Worm (Caenorhabditis elegans) whole organism, young adult: ENCODE results near the gene Y66D12A.19.
A peak's percentile ranks its signal among the peaks of the same experiment; 100 is the strongest.

Experiments
- B0261.1 ChIP-seq: sonication (generic microtip); optimal IDR thresholded peaks from 2 replicates; lab custom pipeline; 2016; ENCODE audit warnings: mild to moderate bottlenecking, missing genetic modification characterization, moderate library complexity, missing compliant biosample characterization
- C06A6.2 ChIP-seq: fragments of 200-800 bp; sonication (Bioruptor generic); conservative IDR thresholded peaks from 2 replicates; pipeline ENCODE4 v1.3.6; 2022; ENCODE audit warnings: missing genetic modification characterization, missing compliant biosample characterization
- C17E4.6 ChIP-seq: fragments of 200-800 bp; sonication (Bioruptor generic); IDR thresholded peaks from 2 replicates; pipeline ENCODE4 v1.3.6; 2022; ENCODE audit warnings: missing genetic modification reagents, missing genetic modification characterization, missing compliant biosample characterization
- F22D6.2 ChIP-seq: sonication (generic microtip); optimal IDR thresholded peaks from 2 replicates; lab custom pipeline; 2016; ENCODE audit warnings: mild to moderate bottlenecking, missing genetic modification characterization, missing compliant biosample characterization
- F33H1.4 ChIP-seq: fragments of 200-800 bp; sonication (Bioruptor generic); IDR thresholded peaks from 2 replicates; pipeline ENCODE4 v1.3.6; 2022; ENCODE audit warnings: missing genetic modification reagents, missing genetic modification characterization, missing compliant biosample characterization
- F37B4.10 ChIP-seq: fragments of 200-800 bp; sonication (Bioruptor generic); IDR thresholded peaks from 2 replicates; pipeline ENCODE4 v1.3.6; 2022; ENCODE audit warnings: missing genetic modification characterization, missing compliant biosample characterization
- F39B2.1 ChIP-seq: fragments of 200-800 bp; sonication (Bioruptor generic); IDR thresholded peaks from 2 replicates; pipeline ENCODE4 v1.3.6; 2022; ENCODE audit warnings: missing genetic modification reagents, missing genetic modification characterization, missing compliant biosample characterization
- F55B11.4 ChIP-seq: sonication (generic microtip); optimal IDR thresholded peaks from 2 replicates; lab custom pipeline; 2016; ENCODE audit warnings: missing compliant biosample characterization, missing genetic modification characterization, borderline replicate concordance; ENCODE audit not compliant: insufficient read depth
- F57A8.1 ChIP-seq: fragments of 200-800 bp; sonication (Bioruptor generic); optimal IDR thresholded peaks from 2 replicates; lab custom pipeline; 2018; ENCODE audit warnings: mild to moderate bottlenecking, missing genetic modification characterization, moderate library complexity, missing compliant biosample characterization
- F57C9.4 ChIP-seq: sonication (generic microtip); optimal IDR thresholded peaks from 2 replicates; lab custom pipeline; 2017; ENCODE audit warnings: mild to moderate bottlenecking, missing genetic modification characterization, missing compliant biosample characterization
- T26A5.8 ChIP-seq: sonication (generic microtip); optimal IDR thresholded peaks from 2 replicates; lab custom pipeline; 2016; ENCODE audit warnings: missing genetic modification characterization, missing compliant biosample characterization
- aptf-2 ChIP-seq: fragments of 200-800 bp; sonication (Bioruptor generic); conservative IDR thresholded peaks from 2 replicates; pipeline ENCODE4 v1.3.6; 2022; ENCODE audit warnings: missing genetic modification reagents, missing genetic modification characterization, missing compliant biosample characterization
- aptf-3 ChIP-seq: fragments of 200-800 bp; sonication (Bioruptor generic); IDR thresholded peaks from 2 replicates; pipeline ENCODE4 v1.3.6; 2022; ENCODE audit warnings: missing genetic modification characterization, missing compliant biosample characterization
- athp-1 ChIP-seq: sonication (generic microtip); optimal IDR thresholded peaks from 2 replicates; lab custom pipeline; 2017; ENCODE audit warnings: mild to moderate bottlenecking, missing genetic modification characterization, missing compliant biosample characterization
- attf-5 ChIP-seq: fragments of 200-800 bp; sonication (Bioruptor generic); optimal IDR thresholded peaks from 2 replicates; lab custom pipeline; 2018; ENCODE audit warnings: mild to moderate bottlenecking, missing genetic modification characterization, missing compliant biosample characterization
- ceh-40 ChIP-seq: fragments of 200-800 bp; sonication (Bioruptor generic); IDR thresholded peaks from 2 replicates; pipeline ENCODE4 v1.3.6; 2022; ENCODE audit warnings: missing genetic modification characterization, missing compliant biosample characterization
- ceh-79 ChIP-seq: sonication (generic microtip); optimal IDR thresholded peaks from 2 replicates; lab custom pipeline; 2017; ENCODE audit warnings: mild to moderate bottlenecking, missing genetic modification characterization, missing compliant biosample characterization
- chd-7 ChIP-seq: sonication (generic microtip); optimal IDR thresholded peaks from 2 replicates; lab custom pipeline; 2016; ENCODE audit warnings: mild to moderate bottlenecking, missing genetic modification characterization, moderate library complexity, missing compliant biosample characterization
- dpl-1 ChIP-seq: fragments of 150-350 bp; optimal IDR thresholded peaks from 2 replicates; lab custom pipeline; 2014; ENCODE audit warnings: missing biosample characterization, missing genetic modification reagents, missing genetic modification characterization
- efl-1 ChIP-seq: fragments of 150-350 bp; optimal IDR thresholded peaks from 2 replicates; lab custom pipeline; 2014; ENCODE audit warnings: missing biosample characterization, missing genetic modification reagents, missing genetic modification characterization
- egrh-3 ChIP-seq: fragments of 200-800 bp; sonication (Bioruptor generic); IDR thresholded peaks from 2 replicates; pipeline ENCODE4 v1.3.6; 2022; ENCODE audit warnings: missing genetic modification reagents, missing genetic modification characterization, missing compliant biosample characterization
- ekl-4 ChIP-seq: fragments of 200-800 bp; sonication (Bioruptor generic); IDR thresholded peaks from 2 replicates; pipeline ENCODE4 v1.3.6; 2022; ENCODE audit warnings: missing genetic modification reagents, missing genetic modification characterization, missing compliant biosample characterization
- him-1 ChIP-seq: sonication (generic microtip); optimal IDR thresholded peaks from 2 replicates; lab custom pipeline; 2016; ENCODE audit warnings: missing genotype, missing genetic modification reagents, missing genetic modification characterization, missing compliant biosample characterization
- hmg-1.2 ChIP-seq: fragments of 200-800 bp; sonication (Bioruptor generic); IDR thresholded peaks from 2 replicates; pipeline ENCODE4 v1.3.6; 2022; ENCODE audit warnings: missing genetic modification reagents, missing genetic modification characterization, missing compliant biosample characterization
- hmg-20 ChIP-seq: fragments of 200-800 bp; sonication (Bioruptor generic); IDR thresholded peaks from 2 replicates; pipeline ENCODE4 v1.3.6; 2022; ENCODE audit warnings: missing genetic modification reagents, missing genetic modification characterization, missing compliant biosample characterization
- let-526 ChIP-seq: fragments of 200-800 bp; sonication (Bioruptor generic); IDR thresholded peaks from 2 replicates; pipeline ENCODE4 v1.3.6; 2022; ENCODE audit warnings: missing genetic modification reagents, missing genetic modification characterization, missing compliant biosample characterization
- let-607 ChIP-seq, 2 experiments: fragments of 200-800 bp in 1 of 2; sonication (Bioruptor generic) in 1 of 2; sonication (generic microtip) in 1 of 2; optimal IDR thresholded peaks; 2 replicates each; lab custom pipeline; 2016 to 2018; ENCODE audit warnings: mild to moderate bottlenecking in 2 of 2, missing compliant biosample characterization in 2 of 2, missing genetic modification characterization in 2 of 2, moderate library complexity in 2 of 2, missing genotype in 1 of 2
- lin-26 ChIP-seq: fragments of 200-800 bp; sonication (Bioruptor generic); IDR thresholded peaks from 2 replicates; pipeline ENCODE4 v1.3.6; 2022; ENCODE audit warnings: missing genetic modification reagents, missing genetic modification characterization, missing compliant biosample characterization
- lin-35 ChIP-seq, 3 experiments: fragments of 150-350 bp in 2 of 3; sonication (generic microtip) in 1 of 3; optimal IDR thresholded peaks; 2 replicates each; lab custom pipeline; 2014 to 2018; ENCODE audit warnings: missing biosample characterization in 3 of 3, missing genetic modification characterization in 3 of 3, missing genetic modification reagents in 3 of 3
- lir-1 ChIP-seq: fragments of 200-800 bp; sonication (Bioruptor generic); conservative IDR thresholded peaks from 2 replicates; pipeline ENCODE4 v1.3.6; 2022; ENCODE audit warnings: missing genetic modification reagents, missing genetic modification characterization, missing compliant biosample characterization
- lsy-27 ChIP-seq: sonication (generic microtip); optimal IDR thresholded peaks from 2 replicates; lab custom pipeline; 2017; ENCODE audit warnings: missing genetic modification characterization, mild to moderate bottlenecking, missing compliant biosample characterization, antibody characterized with exemption, missing genotype, borderline replicate concordance; ENCODE audit not compliant: insufficient read depth
- madf-10 ChIP-seq: sonication (generic microtip); optimal IDR thresholded peaks from 2 replicates; lab custom pipeline; 2016; ENCODE audit warnings: mild to moderate bottlenecking, missing genetic modification characterization, missing compliant biosample characterization
- madf-6 ChIP-seq: fragments of 200-800 bp; sonication (Bioruptor generic); IDR thresholded peaks from 2 replicates; pipeline ENCODE4 v1.3.6; 2022; ENCODE audit warnings: missing genetic modification reagents, missing genetic modification characterization, missing compliant biosample characterization
- madf-8 ChIP-seq: fragments of 200-800 bp; sonication (Bioruptor generic); conservative IDR thresholded peaks from 2 replicates; pipeline ENCODE4 v1.3.6; 2022; ENCODE audit warnings: missing genetic modification reagents, missing genetic modification characterization, missing compliant biosample characterization
- mxl-1 ChIP-seq: sonication (generic microtip); optimal IDR thresholded peaks from 2 replicates; lab custom pipeline; 2016; ENCODE audit warnings: missing genetic modification characterization, missing compliant biosample characterization
- nfya-2 ChIP-seq: fragments of 200-800 bp; sonication (Bioruptor generic); IDR thresholded peaks from 2 replicates; pipeline ENCODE4 v1.3.6; 2022; ENCODE audit warnings: missing genetic modification reagents, missing genetic modification characterization, missing compliant biosample characterization
- nhr-120 ChIP-seq: fragments of 200-800 bp; sonication (Bioruptor generic); IDR thresholded peaks from 2 replicates; pipeline ENCODE4 v1.3.6; 2022; ENCODE audit warnings: missing genetic modification characterization, missing compliant biosample characterization
- nhr-179 ChIP-seq: sonication (generic microtip); optimal IDR thresholded peaks from 2 replicates; lab custom pipeline; 2016; ENCODE audit warnings: mild to moderate bottlenecking, missing genetic modification characterization, missing compliant biosample characterization
- pbrm-1 ChIP-seq: fragments of 200-800 bp; sonication (Bioruptor generic); IDR thresholded peaks from 2 replicates; pipeline ENCODE4 v1.3.6; 2022; ENCODE audit warnings: missing genetic modification reagents, missing genetic modification characterization, missing compliant biosample characterization
- pha-4 ChIP-seq: fragments of 150-350 bp; sonication (generic microtip); optimal IDR thresholded peaks from 2 replicates; lab custom pipeline; 2014; ENCODE audit warnings: missing biosample characterization, missing genetic modification reagents, missing genetic modification characterization
- rcor-1 ChIP-seq: fragments of 200-800 bp; sonication (Bioruptor generic); IDR thresholded peaks from 2 replicates; pipeline ENCODE4 v1.3.6; 2022; ENCODE audit warnings: missing genetic modification reagents, missing genetic modification characterization, missing compliant biosample characterization
- snpc-1.3 ChIP-seq: sonication (generic microtip); optimal IDR thresholded peaks from 2 replicates; lab custom pipeline; 2017; ENCODE audit warnings: missing genetic modification characterization, mild to moderate bottlenecking, missing compliant biosample characterization, antibody characterized with exemption, moderate library complexity, missing genotype, missing genetic modification reagents; ENCODE audit not compliant: insufficient read depth
- snpc-4 ChIP-seq, 5 experiments: fragments of 150-350 bp in 1 of 5; sonication (generic microtip) in 4 of 5; optimal IDR thresholded peaks; 2 replicates each; lab custom pipeline; 2014 to 2018; ENCODE audit warnings: missing genetic modification characterization in 5 of 5, missing biosample characterization in 3 of 5, antibody characterized with exemption in 2 of 5, mild to moderate bottlenecking in 2 of 5, missing compliant biosample characterization in 2 of 5, missing genotype in 2 of 5, moderate library complexity in 2 of 5, missing genetic modification reagents in 1 of 5
- somi-1 ChIP-seq: fragments of 200-800 bp; sonication (Bioruptor generic); optimal IDR thresholded peaks from 2 replicates; lab custom pipeline; 2018; ENCODE audit warnings: mild to moderate bottlenecking, missing genetic modification characterization, missing compliant biosample characterization
- tbp1 ChIP-seq: fragments of 200-800 bp; sonication (Bioruptor generic); optimal IDR thresholded peaks from 2 replicates; lab custom pipeline; 2018; ENCODE audit warnings: mild to moderate bottlenecking, missing genetic modification characterization, missing compliant biosample characterization
- tbx-9 ChIP-seq: sonication (generic microtip); optimal IDR thresholded peaks from 2 replicates; lab custom pipeline; 2016; ENCODE audit warnings: borderline replicate concordance, missing genetic modification characterization, inconsistent platforms, missing compliant biosample characterization
- ztf-28 ChIP-seq: fragments of 200-800 bp; sonication (Bioruptor generic); IDR thresholded peaks from 2 replicates; pipeline ENCODE4 v1.3.6; 2022; ENCODE audit warnings: missing genetic modification reagents, missing genetic modification characterization, missing compliant biosample characterization
- ztf-6 ChIP-seq: fragments of 200-800 bp; sonication (Bioruptor generic); IDR thresholded peaks from 2 replicates; pipeline ENCODE4 v1.3.6; 2022; ENCODE audit warnings: missing genetic modification reagents, missing genetic modification characterization, missing compliant biosample characterization

Y66D12A.19 gene

ce11 chrIII:11554701-11555111 is 45.8 kb downstream of the Y66D12A.19 start (continued):
- TF ChIP-seq ztf-6 (GFP tag; lab: Robert Waterston, UW) (no peak), efl-1 (GFP tag; lab: Kevin White, UChicago) (no peak), F57A8.1 (GFP tag; lab: Kevin White, UChicago) (no peak), nhr-120 (no peak), attf-5 (GFP tag; lab: Kevin White, UChicago) (peak; percentile 6), aptf-2 (GFP tag; lab: Robert Waterston, UW) (no peak), let-607 (tag; optimal IDR thresholded peaks at IDR 0.05; lab: Kevin White, UChicago) (no peak), let-526 (GFP tag; lab: Robert Waterston, UW) (no peak), dpl-1 (no peak), T26A5.8 (tag; lab: Kevin White, UChicago) (no peak), him-1 (tag; lab: Kevin White, UChicago) (peak; percentile 82), lsy-27 (tag; lab: Kevin White, UChicago) (no peak), hmg-1.2 (GFP tag; lab: Robert Waterston, UW) (peak; percentile 96), mxl-1 (tag; lab: Kevin White, UChicago) (peak; percentile 35), tbx-9 (no peak), pbrm-1 (GFP tag; lab: Robert Waterston, UW) (no peak), egrh-3 (GFP tag; lab: Robert Waterston, UW) (0 out of 2 replicates have a peak, but pooled peaks have one; percentile 6), snpc-4 (GFP tag; optimal IDR thresholded peaks at IDR 0.05; lab: Kevin White, UChicago) (peak; percentile 13), snpc-4 (tag; optimal IDR thresholded peaks at IDR 0.05; lab: Kevin White, UChicago) (no peak), C17E4.6 (GFP tag; lab: Robert Waterston, UW) (no peak), lir-1 (no peak), aptf-3 (GFP tag; lab: Robert Waterston, UW) (no peak), ekl-4 (GFP tag; lab: Robert Waterston, UW) (no peak), ceh-40 (GFP tag; lab: Robert Waterston, UW) (no peak), F22D6.2 (no peak), chd-7 (tag; lab: Kevin White, UChicago) (peak; percentile 29), F39B2.1 (GFP tag; lab: Robert Waterston, UW) (no peak), B0261.1 (peak; percentile 80), F57C9.4 (tag; lab: Kevin White, UChicago) (no peak), C06A6.2 (peak; percentile 43; the same call in 1 of the 2 replicates), F33H1.4 (GFP tag; lab: Robert Waterston, UW) (0 out of 2 replicates have a peak, but pooled peaks have one; percentile 14), snpc-1.3 (tag; lab: Kevin White, UChicago) (no peak), F37B4.10 (no peak), nfya-2 (GFP tag; lab: Robert Waterston, UW) (no peak), ceh-79 (no peak), nhr-179 (tag; lab: Kevin White, UChicago) (no peak), somi-1 (GFP tag; lab: Kevin White, UChicago) (no peak), F55B11.4 (tag; lab: Kevin White, UChicago) (no peak), rcor-1 (GFP tag; lab: Robert Waterston, UW) (no peak), tbp1 (GFP tag; lab: Kevin White, UChicago) (peak; percentile 92), athp-1 (no peak), lin-26 (GFP tag; lab: Robert Waterston, UW) (peak; percentile 79; the same call in 1 of the 2 replicates), lin-35 (GFP tag; optimal IDR thresholded peaks at IDR 0.05; lab: Kevin White, UChicago) (no peak), hmg-20 (GFP tag; lab: Robert Waterston, UW) (no peak), ztf-28 (GFP tag; lab: Robert Waterston, UW) (no peak), madf-6 (peak; percentile 54; the same call in 1 of the 2 replicates), madf-10 (peak; percentile 9), madf-8 (GFP tag; lab: Robert Waterston, UW) (0 out of 2 replicates have a peak, but pooled peaks have one; percentile 23), pha-4 (tag; lab: Kevin White, UChicago) (no peak)
